Worm (Caenorhabditis elegans) whole organism, L2 larva: Measurements from ENCODE around the gene W08F4.13.

ENCODE experiments used
- F13H6.1 ChIP-seq: sonication (generic microtip); optimal IDR thresholded peaks from 2 replicates; lab custom pipeline; 2016; ENCODE audit warnings: missing genetic modification characterization, missing compliant biosample characterization
- R02D3.7 ChIP-seq: fragments of 150-350 bp; optimal IDR thresholded peaks from 2 replicates; lab custom pipeline; 2014; ENCODE audit warnings: missing biosample characterization, missing genetic modification characterization
- Y55F3AM.14 ChIP-seq: fragments of 200-800 bp; sonication (Bioruptor generic); optimal IDR thresholded peaks from 2 replicates; lab custom pipeline; 2018; ENCODE audit warnings: mild to moderate bottlenecking, missing genetic modification characterization, missing compliant biosample characterization
- alr-1 ChIP-seq: fragments of 150-350 bp; optimal IDR thresholded peaks from 2 replicates; lab custom pipeline; 2014; ENCODE audit warnings: missing biosample characterization, missing genetic modification characterization
- ama-1 ChIP-seq: fragments of 150-350 bp; optimal IDR thresholded peaks from 2 replicates; lab custom pipeline; 2018; ENCODE audit warnings: inconsistent platforms
- blmp-1 ChIP-seq: sonication (generic microtip); optimal IDR thresholded peaks from 2 replicates; lab custom pipeline; 2017; ENCODE audit warnings: missing genetic modification characterization, mild to moderate bottlenecking, missing compliant biosample characterization, antibody characterized with exemption, moderate library complexity; ENCODE audit not compliant: insufficient read depth
- ceh-82 ChIP-seq: fragments of 150-350 bp; optimal IDR thresholded peaks from 2 replicates; lab custom pipeline; 2014; ENCODE audit warnings: missing biosample characterization, missing genetic modification characterization
- crh-2 ChIP-seq: sonication (generic microtip); optimal IDR thresholded peaks from 2 replicates; lab custom pipeline; 2017; ENCODE audit warnings: missing biosample characterization, missing genetic modification characterization
- dmd-4 ChIP-seq: sonication (generic microtip); optimal IDR thresholded peaks from 2 replicates; lab custom pipeline; 2017; ENCODE audit warnings: missing biosample characterization, missing genetic modification characterization
- elt-1 ChIP-seq: fragments of 150-350 bp; optimal IDR thresholded peaks from 2 replicates; lab custom pipeline; 2014; ENCODE audit warnings: missing biosample characterization, missing genetic modification characterization
- elt-3 ChIP-seq: sonication (generic microtip); optimal IDR thresholded peaks from 2 replicates; lab custom pipeline; 2017; ENCODE audit warnings: missing biosample characterization, missing genetic modification characterization
- fos-1 ChIP-seq: fragments of 150-350 bp; optimal IDR thresholded peaks from 2 replicates; lab custom pipeline; 2014; ENCODE audit warnings: missing biosample characterization, missing genetic modification characterization
- gmeb-1 ChIP-seq: fragments of 150-350 bp; optimal IDR thresholded peaks from 2 replicates; lab custom pipeline; 2014; ENCODE audit warnings: missing biosample characterization, missing genetic modification characterization
- lin-13 ChIP-seq: fragments of 150-350 bp; optimal IDR thresholded peaks from 2 replicates; lab custom pipeline; 2014; ENCODE audit warnings: missing biosample characterization, missing genetic modification reagents, missing genetic modification characterization
- lin-39 ChIP-seq: fragments of 150-350 bp; optimal IDR thresholded peaks from 2 replicates; lab custom pipeline; 2014; ENCODE audit warnings: missing biosample characterization, missing genetic modification reagents, missing genetic modification characterization
- lsy-2 ChIP-seq, 2 experiments: fragments of 150-350 bp in 1 of 2; sonication (generic microtip) in 1 of 2; optimal IDR thresholded peaks; 2 replicates each; lab custom pipeline; 2014 to 2017; ENCODE audit warnings: missing biosample characterization in 2 of 2, missing genetic modification characterization in 2 of 2
- mbf-1 ChIP-seq: sonication (generic microtip); optimal IDR thresholded peaks from 2 replicates; lab custom pipeline; 2017; ENCODE audit warnings: missing biosample characterization, missing genetic modification characterization
- mdl-1 ChIP-seq, 2 experiments: fragments of 150-350 bp in 1 of 2; sonication (generic microtip) in 1 of 2; optimal IDR thresholded peaks; 2 replicates each; lab custom pipeline; 2017; ENCODE audit warnings: missing biosample characterization in 2 of 2, missing genetic modification characterization in 2 of 2
- nhr-10 ChIP-seq: sonication (generic microtip); optimal IDR thresholded peaks from 2 replicates; lab custom pipeline; 2017; ENCODE audit warnings: missing biosample characterization, missing genetic modification characterization
- nhr-11 ChIP-seq: fragments of 150-350 bp; optimal IDR thresholded peaks from 2 replicates; lab custom pipeline; 2014; ENCODE audit warnings: missing biosample characterization, missing genetic modification characterization
- nhr-12 ChIP-seq: fragments of 150-350 bp; optimal IDR thresholded peaks from 2 replicates; lab custom pipeline; 2014; ENCODE audit warnings: missing biosample characterization, missing genetic modification characterization
- nhr-129 ChIP-seq: fragments of 150-350 bp; optimal IDR thresholded peaks from 2 replicates; lab custom pipeline; 2014; ENCODE audit warnings: missing biosample characterization, missing genetic modification characterization
- nhr-21 ChIP-seq: fragments of 150-350 bp; optimal IDR thresholded peaks from 2 replicates; lab custom pipeline; 2014; ENCODE audit warnings: missing biosample characterization, missing genetic modification characterization
- nhr-23 ChIP-seq: fragments of 150-350 bp; optimal IDR thresholded peaks from 2 replicates; lab custom pipeline; 2014; ENCODE audit warnings: missing biosample characterization, missing genetic modification reagents, missing genetic modification characterization
- nhr-6 ChIP-seq: fragments of 150-350 bp; optimal IDR thresholded peaks from 2 replicates; lab custom pipeline; 2014; ENCODE audit warnings: missing biosample characterization, missing genetic modification characterization
- nhr-77 ChIP-seq: fragments of 150-350 bp; optimal IDR thresholded peaks from 2 replicates; lab custom pipeline; 2014; ENCODE audit warnings: missing biosample characterization, missing genetic modification characterization
- peb-1 ChIP-seq: fragments of 150-350 bp; optimal IDR thresholded peaks from 2 replicates; lab custom pipeline; 2014; ENCODE audit warnings: missing biosample characterization, missing genetic modification characterization
- sem-4 ChIP-seq: fragments of 150-350 bp; optimal IDR thresholded peaks from 2 replicates; lab custom pipeline; 2014; ENCODE audit warnings: missing biosample characterization, missing genetic modification reagents, missing genetic modification characterization
- sma-3 ChIP-seq: sonication (generic microtip); optimal IDR thresholded peaks from 2 replicates; lab custom pipeline; 2016; ENCODE audit warnings: missing genetic modification reagents, missing genetic modification characterization, missing compliant biosample characterization
- snpc-4 ChIP-seq: fragments of 150-350 bp; optimal IDR thresholded peaks from 2 replicates; lab custom pipeline; 2014; ENCODE audit warnings: missing biosample characterization, missing genetic modification characterization
- unc-39 ChIP-seq: fragments of 150-350 bp; optimal IDR thresholded peaks from 2 replicates; lab custom pipeline; 2014; ENCODE audit warnings: missing biosample characterization, missing genetic modification characterization
- unc-55 ChIP-seq: fragments of 150-350 bp; sonication (generic microtip); optimal IDR thresholded peaks from 3 replicates; lab custom pipeline; 2014; ENCODE audit warnings: missing biosample characterization, missing genetic modification reagents, missing genetic modification characterization
- unc-62 ChIP-seq: fragments of 150-350 bp; optimal IDR thresholded peaks from 2 replicates; lab custom pipeline; 2014; ENCODE audit warnings: missing biosample characterization, missing genetic modification reagents, missing genetic modification characterization
- zag-1 ChIP-seq: fragments of 150-350 bp; optimal IDR thresholded peaks from 2 replicates; lab custom pipeline; 2014; ENCODE audit warnings: missing biosample characterization, missing genetic modification characterization
- ztf-1 ChIP-seq: fragments of 200-800 bp; sonication (Bioruptor generic); conservative IDR thresholded peaks from 2 replicates; pipeline ENCODE4 v1.3.6; 2022; ENCODE audit warnings: missing genetic modification characterization, missing compliant biosample characterization
- ztf-11 ChIP-seq: sonication (generic microtip); optimal IDR thresholded peaks from 2 replicates; lab custom pipeline; 2017; ENCODE audit warnings: missing biosample characterization, missing genetic modification characterization
- ztf-4 ChIP-seq: fragments of 150-350 bp; optimal IDR thresholded peaks from 2 replicates; lab custom pipeline; 2014; ENCODE audit warnings: missing biosample characterization, missing genetic modification characterization

Gene W08F4.13

ce11 chrII:605267-605666, 20.7 kb downstream of the W08F4.13 start, which contains the start of gene W04H10.2:
Gene W04H10.2 (plus strand): TSS chrII:605567.
- no peak for TF ChIP-seq ztf-1
- TF ChIP-seq blmp-1, result no peak
- TF ChIP-seq dmd-4 (tag; lab: Kevin White, UChicago), result no peak
- no peak for TF ChIP-seq lsy-2 (tag; optimal IDR thresholded peaks at IDR 0.05; lab: Kevin White, UChicago)
- no peak for TF ChIP-seq F13H6.1 (tag; lab: Kevin White, UChicago)
- TF ChIP-seq nhr-6, result no peak
- no peak for TF ChIP-seq gmeb-1
- no peak for TF ChIP-seq nhr-21 (tag; lab: Kevin White, UChicago)
- no peak for TF ChIP-seq mdl-1 (tag; optimal IDR thresholded peaks at IDR 0.05; lab: Kevin White, UChicago)
- TF ChIP-seq elt-1 (tag; lab: Kevin White, UChicago), result no peak
- no peak for TF ChIP-seq unc-39 (tag; lab: Kevin White, UChicago)
- no peak for TF ChIP-seq sem-4 (tag; lab: Kevin White, UChicago)
- no peak for TF ChIP-seq ama-1
- no peak for TF ChIP-seq unc-55 (GFP tag; lab: Kevin White, UChicago)
- no peak for TF ChIP-seq nhr-129 (tag; lab: Kevin White, UChicago)
- TF ChIP-seq mbf-1, result no peak
- no peak for TF ChIP-seq R02D3.7 (tag; lab: Kevin White, UChicago)

- TF ChIP-seq ceh-82 (tag; lab: Kevin White, UChicago) (no peak), zag-1 (no peak), gmeb-1 (no peak), nhr-10 (no peak), mdl-1 (tag; optimal IDR thresholded peaks at IDR 0.05; lab: Kevin White, UChicago) (no peak), R02D3.7 (tag; lab: Kevin White, UChicago) (no peak), peb-1 (tag; lab: Kevin White, UChicago) (no peak), fos-1 (tag; lab: Kevin White, UChicago) (no peak), nhr-129 (tag; lab: Kevin White, UChicago) (no peak), nhr-11 (tag; lab: Kevin White, UChicago) (no peak), ztf-11 (tag; lab: Kevin White, UChicago) (no peak), lin-39 (no peak), nhr-21 (tag; lab: Kevin White, UChicago) (no peak), ama-1 (no peak), ztf-1 (no peak)
Measured at ce11 chrII:606033-606432, 21.4 kb downstream of the W08F4.13 start, which contains the start of gene W04H10.5. Gene W04H10.5 (plus strand): TSS chrII:606333.

ce11 chrII:608341-608740, 23.7 kb downstream of the W08F4.13 start, which contains the start of gene W04H10.6:
Gene W04H10.6 (minus strand): TSS chrII:608441.
- TF ChIP-seq nhr-129 (tag; lab: Kevin White, UChicago), result no peak
- TF ChIP-seq nhr-10, result no peak
- TF ChIP-seq nhr-11 (tag; lab: Kevin White, UChicago), result no peak
- TF ChIP-seq lin-13 (GFP tag; lab: Kevin White, UChicago), result no peak
- no peak for TF ChIP-seq nhr-23 (tag; lab: Kevin White, UChicago)
- TF ChIP-seq gmeb-1, result no peak
- TF ChIP-seq nhr-21 (tag; lab: Kevin White, UChicago), result no peak
- no peak for TF ChIP-seq sma-3 (GFP tag; lab: Kevin White, UChicago)
- TF ChIP-seq crh-2 (tag; lab: Kevin White, UChicago), result no peak
- no peak for TF ChIP-seq nhr-12 (tag; lab: Kevin White, UChicago)
- TF ChIP-seq zag-1, result no peak
- no peak for TF ChIP-seq unc-62
- TF ChIP-seq alr-1 (tag; lab: Kevin White, UChicago), result no peak
- no peak for TF ChIP-seq snpc-4 (tag; lab: Kevin White, UChicago)
- TF ChIP-seq nhr-77 (tag; lab: Kevin White, UChicago), result no peak
- TF ChIP-seq Y55F3AM.14 (GFP tag; lab: Kevin White, UChicago), result no peak
- no peak for TF ChIP-seq elt-3 (tag; lab: Kevin White, UChicago)
- no peak for TF ChIP-seq elt-1 (tag; lab: Kevin White, UChicago)
- no peak for TF ChIP-seq lin-39
- TF ChIP-seq, all 48 proteins: peak for 0

ce11 chrII:608757-609156, 24.2 kb downstream of the W08F4.13 start, which contains the start of gene W04H10.1:
Gene W04H10.1 (plus strand): TSS chrII:609057.
- no peak for TF ChIP-seq zag-1
- no peak for TF ChIP-seq R02D3.7 (tag; lab: Kevin White, UChicago)
- TF ChIP-seq ztf-4 (tag; lab: Kevin White, UChicago), result no peak
- TF ChIP-seq ama-1, result no peak
- TF ChIP-seq mdl-1 (tag; optimal IDR thresholded peaks at IDR 0.05; lab: Kevin White, UChicago), result no peak
- TF ChIP-seq nhr-6, result no peak
- TF ChIP-seq unc-55 (GFP tag; lab: Kevin White, UChicago), result no peak
- no peak for TF ChIP-seq unc-62
- no peak for TF ChIP-seq ztf-1
- TF ChIP-seq gmeb-1, result no peak
- no peak for TF ChIP-seq ceh-82 (tag; lab: Kevin White, UChicago)
- TF ChIP-seq elt-1 (tag; lab: Kevin White, UChicago), result no peak
